Worm (Caenorhabditis elegans) whole organism, late embryonic: ENCODE measurements around the gene C04F6.7.

Experiments used
- ceh-31 ChIP-seq: sonication (generic microtip); optimal IDR thresholded peaks from 2 replicates; lab custom pipeline; 2016; ENCODE audit warnings: missing genetic modification characterization, missing compliant biosample characterization
- dmd-4 ChIP-seq: sonication (generic microtip); optimal IDR thresholded peaks from 2 replicates; lab custom pipeline; 2016; ENCODE audit warnings: borderline replicate concordance, missing genetic modification characterization, missing compliant biosample characterization
- elt-4 ChIP-seq: sonication (generic microtip); optimal IDR thresholded peaks from 2 replicates; lab custom pipeline; 2016; ENCODE audit warnings: missing genetic modification characterization, missing compliant biosample characterization
- fkh-10 ChIP-seq: fragments of 150-350 bp; optimal IDR thresholded peaks from 2 replicates; lab custom pipeline; 2014; ENCODE audit warnings: missing biosample characterization, missing genetic modification reagents, missing genetic modification characterization
- tbx-2 ChIP-seq: sonication (generic microtip); optimal IDR thresholded peaks from 2 replicates; lab custom pipeline; 2016; ENCODE audit warnings: missing genetic modification characterization, missing compliant biosample characterization

ce11 chrX:3441539-3441938, 22.6 kb upstream of the C04F6.7 start, which contains the start of gene ZK813.3:
- TF ChIP-seq ceh-31 (no peak), tbx-2 (tag; lab: Kevin White, UChicago) (no peak), dmd-4 (no peak), fkh-10 (GFP tag; lab: Kevin White, UChicago) (no peak), elt-4 (no peak)
